Worm (Caenorhabditis elegans): ENCODE measurements around the gene soap-1.

DNA sequence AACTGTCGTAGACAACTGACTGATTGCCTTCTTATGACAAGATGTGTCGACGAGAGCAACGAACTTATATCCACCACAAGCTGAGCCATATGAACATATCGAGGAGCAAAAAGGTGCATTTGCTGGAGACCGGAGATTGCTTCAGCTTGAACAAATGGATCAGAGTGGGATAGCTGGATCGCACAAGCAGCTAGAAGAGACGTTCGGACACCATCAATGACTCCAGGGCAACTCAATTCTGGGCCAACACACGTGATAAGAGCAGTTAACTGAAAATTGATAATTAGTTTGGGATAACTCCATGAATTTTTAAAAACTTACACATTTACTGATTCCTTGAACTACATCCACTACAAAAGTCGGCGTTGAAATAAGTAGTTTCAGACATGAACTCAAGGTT lies 5.7 kb downstream of the soap-1 start:
- TF ChIP-seq lin-13 (tag; optimal IDR thresholded peaks at IDR 0.05) (no peak), pha-4 (tag; optimal IDR thresholded peaks at IDR 0.05) (no peak), elt-1 (tag; optimal IDR thresholded peaks at IDR 0.05; ENCODE audit: borderline replicate concordance, insufficient read depth) (no peak)
